Worm (Caenorhabditis elegans) whole organism, L2 larva: ENCODE measurements around the gene C02B10.4.
"Not testable (repeated sequence)": the region's sequence is repeated elsewhere in the genome, so short reads cannot be mapped to it uniquely, and the experiment has no call there.

Source experiments
- C34F6.9 ChIP-seq: fragments of 150-350 bp; optimal IDR thresholded peaks from 2 replicates; lab custom pipeline; 2014; ENCODE audit warnings: missing biosample characterization, missing genetic modification characterization
- F13H6.1 ChIP-seq: sonication (generic microtip); optimal IDR thresholded peaks from 2 replicates; lab custom pipeline; 2016; ENCODE audit warnings: missing genetic modification characterization, missing compliant biosample characterization
- ama-1 ChIP-seq: fragments of 150-350 bp; optimal IDR thresholded peaks from 2 replicates; lab custom pipeline; 2018; ENCODE audit warnings: inconsistent platforms
- crh-2 ChIP-seq: sonication (generic microtip); optimal IDR thresholded peaks from 2 replicates; lab custom pipeline; 2017; ENCODE audit warnings: missing biosample characterization, missing genetic modification characterization
- dmd-4 ChIP-seq: sonication (generic microtip); optimal IDR thresholded peaks from 2 replicates; lab custom pipeline; 2017; ENCODE audit warnings: missing biosample characterization, missing genetic modification characterization
- elt-1 ChIP-seq: fragments of 150-350 bp; optimal IDR thresholded peaks from 2 replicates; lab custom pipeline; 2014; ENCODE audit warnings: missing biosample characterization, missing genetic modification characterization
- fos-1 ChIP-seq: fragments of 150-350 bp; optimal IDR thresholded peaks from 2 replicates; lab custom pipeline; 2014; ENCODE audit warnings: missing biosample characterization, missing genetic modification characterization
- gmeb-1 ChIP-seq: fragments of 150-350 bp; optimal IDR thresholded peaks from 2 replicates; lab custom pipeline; 2014; ENCODE audit warnings: missing biosample characterization, missing genetic modification characterization
- lin-13 ChIP-seq: fragments of 150-350 bp; optimal IDR thresholded peaks from 2 replicates; lab custom pipeline; 2014; ENCODE audit warnings: missing biosample characterization, missing genetic modification reagents, missing genetic modification characterization
- lsy-2 ChIP-seq, 2 experiments: fragments of 150-350 bp in 1 of 2; sonication (generic microtip) in 1 of 2; optimal IDR thresholded peaks; 2 replicates each; lab custom pipeline; 2014 to 2017; ENCODE audit warnings: missing biosample characterization in 2 of 2, missing genetic modification characterization in 2 of 2
- mab-5 ChIP-seq: fragments of 150-350 bp; optimal IDR thresholded peaks from 2 replicates; lab custom pipeline; 2014; ENCODE audit warnings: missing biosample characterization, missing genetic modification characterization
- mdl-1 ChIP-seq, 2 experiments: fragments of 150-350 bp in 1 of 2; sonication (generic microtip) in 1 of 2; optimal IDR thresholded peaks; 2 replicates each; lab custom pipeline; 2017; ENCODE audit warnings: missing biosample characterization in 2 of 2, missing genetic modification characterization in 2 of 2
- nhr-11 ChIP-seq: fragments of 150-350 bp; optimal IDR thresholded peaks from 2 replicates; lab custom pipeline; 2014; ENCODE audit warnings: missing biosample characterization, missing genetic modification characterization
- nhr-12 ChIP-seq: fragments of 150-350 bp; optimal IDR thresholded peaks from 2 replicates; lab custom pipeline; 2014; ENCODE audit warnings: missing biosample characterization, missing genetic modification characterization
- nhr-129 ChIP-seq: fragments of 150-350 bp; optimal IDR thresholded peaks from 2 replicates; lab custom pipeline; 2014; ENCODE audit warnings: missing biosample characterization, missing genetic modification characterization
- nhr-21 ChIP-seq: fragments of 150-350 bp; optimal IDR thresholded peaks from 2 replicates; lab custom pipeline; 2014; ENCODE audit warnings: missing biosample characterization, missing genetic modification characterization
- nhr-23 ChIP-seq: fragments of 150-350 bp; optimal IDR thresholded peaks from 2 replicates; lab custom pipeline; 2014; ENCODE audit warnings: missing biosample characterization, missing genetic modification reagents, missing genetic modification characterization
- nhr-237 ChIP-seq: fragments of 150-350 bp; optimal IDR thresholded peaks from 2 replicates; lab custom pipeline; 2014; ENCODE audit warnings: missing biosample characterization, missing genetic modification characterization
- nhr-77 ChIP-seq: fragments of 150-350 bp; optimal IDR thresholded peaks from 2 replicates; lab custom pipeline; 2014; ENCODE audit warnings: missing biosample characterization, missing genetic modification characterization
- peb-1 ChIP-seq: fragments of 150-350 bp; optimal IDR thresholded peaks from 2 replicates; lab custom pipeline; 2014; ENCODE audit warnings: missing biosample characterization, missing genetic modification characterization
- sem-4 ChIP-seq: fragments of 150-350 bp; optimal IDR thresholded peaks from 2 replicates; lab custom pipeline; 2014; ENCODE audit warnings: missing biosample characterization, missing genetic modification reagents, missing genetic modification characterization
- sma-3 ChIP-seq: sonication (generic microtip); optimal IDR thresholded peaks from 2 replicates; lab custom pipeline; 2016; ENCODE audit warnings: missing genetic modification reagents, missing genetic modification characterization, missing compliant biosample characterization
- sma-9 ChIP-seq, 2 experiments: fragments of 150-350 bp in 1 of 2; sonication (generic microtip) in 1 of 2; optimal IDR thresholded peaks; 2 replicates each; lab custom pipeline; 2014 to 2016; ENCODE audit warnings: missing genetic modification characterization in 2 of 2, mild to moderate bottlenecking in 1 of 2, missing biosample characterization in 1 of 2, missing compliant biosample characterization in 1 of 2, missing genetic modification reagents in 1 of 2, moderate library complexity in 1 of 2
- snpc-4 ChIP-seq: fragments of 150-350 bp; optimal IDR thresholded peaks from 2 replicates; lab custom pipeline; 2014; ENCODE audit warnings: missing biosample characterization, missing genetic modification characterization
- unc-39 ChIP-seq: fragments of 150-350 bp; optimal IDR thresholded peaks from 2 replicates; lab custom pipeline; 2014; ENCODE audit warnings: missing biosample characterization, missing genetic modification characterization
- unc-55 ChIP-seq: fragments of 150-350 bp; sonication (generic microtip); optimal IDR thresholded peaks from 3 replicates; lab custom pipeline; 2014; ENCODE audit warnings: missing biosample characterization, missing genetic modification reagents, missing genetic modification characterization
- unc-62 ChIP-seq: fragments of 150-350 bp; optimal IDR thresholded peaks from 2 replicates; lab custom pipeline; 2014; ENCODE audit warnings: missing biosample characterization, missing genetic modification reagents, missing genetic modification characterization
- ztf-1 ChIP-seq: fragments of 200-800 bp; sonication (Bioruptor generic); conservative IDR thresholded peaks from 2 replicates; pipeline ENCODE4 v1.3.6; 2022; ENCODE audit warnings: missing genetic modification characterization, missing compliant biosample characterization
- ztf-4 ChIP-seq: fragments of 150-350 bp; optimal IDR thresholded peaks from 2 replicates; lab custom pipeline; 2014; ENCODE audit warnings: missing biosample characterization, missing genetic modification characterization

Gene C02B10.4

DNA sequence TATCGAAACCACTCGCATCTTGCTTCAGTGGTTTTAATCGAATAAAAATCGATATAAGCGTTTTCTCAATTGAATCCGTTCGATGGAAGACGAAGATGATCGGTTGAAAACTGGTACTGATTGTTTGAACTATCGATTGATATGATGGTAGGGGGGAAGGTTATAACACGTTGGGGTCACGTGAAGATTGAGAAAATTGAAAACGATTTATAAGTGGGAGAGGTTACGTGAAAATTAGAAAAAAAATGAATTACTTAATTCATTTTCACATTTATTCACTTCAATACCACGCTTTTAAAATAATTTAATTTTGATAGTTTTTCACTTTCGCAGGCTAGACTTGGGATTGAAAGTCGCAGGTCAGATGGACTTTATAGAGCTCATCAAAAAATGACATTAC lies 30.4 kb upstream of the C02B10.4 start, which contains the start of gene C09B9.7:
Gene C09B9.7, minus strand, starts transcription at position 101 of the 400 bp plus-strand sequence.
- TF ChIP-seq F13H6.1 (tag; lab: Kevin White, UChicago) (no peak), nhr-129 (no peak), lin-13 (GFP tag; lab: Kevin White, UChicago) (no peak), mab-5 (tag; lab: Kevin White, UChicago) (no peak), dmd-4 (no peak)

DNA sequence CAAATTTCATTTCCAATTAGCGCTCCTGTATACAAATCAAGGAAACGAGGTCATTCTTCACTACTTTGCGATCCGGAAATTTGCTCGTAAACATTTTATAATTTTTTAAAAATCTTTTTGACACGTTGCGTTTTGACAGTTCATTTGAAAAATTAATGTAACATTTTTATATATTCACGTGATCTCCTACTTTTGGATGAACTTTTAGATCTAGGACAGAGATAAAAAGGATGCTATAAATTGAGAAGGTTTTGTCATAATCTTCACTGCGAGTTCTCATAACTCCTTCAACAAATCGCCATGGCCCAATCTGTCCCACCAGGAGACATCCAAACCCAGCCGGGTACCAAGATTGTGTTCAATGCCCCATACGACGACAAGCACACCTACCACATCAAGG lies 29.1 kb upstream of the C02B10.4 start, which contains the start of gene msp-57:
Gene msp-57, plus strand, starts transcription at position 301 of the 400 bp plus-strand sequence.
- TF ChIP-seq fos-1 (tag; lab: Kevin White, UChicago); elt-1; peb-1: not testable (repeated sequence)

DNA sequence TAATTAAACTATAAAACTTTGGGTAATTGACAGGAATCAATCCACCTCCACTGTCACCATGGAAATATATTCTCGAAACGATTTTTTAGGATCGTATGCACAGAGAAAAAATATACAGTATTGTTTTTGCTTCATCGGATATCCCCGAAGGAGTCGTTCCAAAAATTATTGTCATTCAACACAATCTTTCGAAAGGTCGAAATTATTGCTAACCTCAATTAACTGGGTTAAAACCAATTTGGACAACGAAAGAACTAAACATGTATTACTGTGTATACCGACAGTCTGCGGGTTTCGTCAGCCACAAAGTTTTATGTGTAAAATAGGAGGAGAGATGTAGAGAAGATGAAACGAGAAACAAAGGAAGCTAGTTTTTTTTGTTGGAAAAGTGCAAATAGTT lies 28.1 kb upstream of the C02B10.4 start:
- peak; percentile 93 for TF ChIP-seq snpc-4
- TF ChIP-seq nhr-129: no peak
- peak; percentile 30 for TF ChIP-seq lin-13 (GFP tag; lab: Kevin White, UChicago)
- peak; percentile 11 for TF ChIP-seq nhr-21 (tag; lab: Kevin White, UChicago)
- no peak for TF ChIP-seq nhr-23 (tag; lab: Kevin White, UChicago)
- TF ChIP-seq nhr-11 (tag; lab: Kevin White, UChicago): no peak
- peak; percentile 61 for TF ChIP-seq sma-3
- no peak for TF ChIP-seq crh-2 (tag; lab: Kevin White, UChicago)
- peak; percentile 63 for TF ChIP-seq ama-1
- TF ChIP-seq nhr-77 (tag; lab: Kevin White, UChicago): no peak
- no peak for TF ChIP-seq dmd-4
- TF ChIP-seq lsy-2 (tag; optimal IDR thresholded peaks at IDR 0.05; lab: Kevin White, UChicago): peak in 1 of 2 experiments; percentile 46
- no peak for TF ChIP-seq mdl-1 (tag; optimal IDR thresholded peaks at IDR 0.05; lab: Kevin White, UChicago)
- no peak for TF ChIP-seq ztf-1 (GFP tag; lab: Robert Waterston, UW)
- no peak for TF ChIP-seq unc-55 (GFP tag; lab: Kevin White, UChicago)
- TF ChIP-seq sma-9 (GFP tag; optimal IDR thresholded peaks at IDR 0.05; lab: Kevin White, UChicago): peak; percentile 28
- TF ChIP-seq sma-9 (tag; optimal IDR thresholded peaks at IDR 0.05; lab: Kevin White, UChicago): no peak

DNA sequence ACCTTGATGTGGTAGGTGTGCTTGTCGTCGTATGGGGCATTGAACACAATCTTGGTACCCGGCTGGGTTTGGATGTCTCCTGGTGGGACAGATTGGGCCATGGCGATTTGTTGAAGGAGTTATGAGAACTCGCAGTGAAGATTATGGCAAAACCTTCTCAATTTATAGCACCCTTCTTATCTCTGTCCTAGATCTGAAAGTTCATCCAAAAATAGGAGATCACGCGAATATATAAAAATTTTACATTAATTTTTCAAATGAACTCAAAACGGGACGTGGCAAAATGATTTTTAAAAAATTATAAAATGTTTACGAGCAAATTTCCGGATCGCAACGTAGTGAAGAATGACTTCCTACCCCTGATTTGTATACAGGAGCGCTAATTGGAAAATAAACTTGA lies 26.4 kb upstream of the C02B10.4 start, which contains the start of gene msp-53:
Gene msp-53, minus strand, starts transcription at position 101 of the 400 bp plus-strand sequence.
- TF ChIP-seq ztf-4, fos-1, mab-5 (tag; lab: Kevin White, UChicago): not testable (repeated sequence)

DNA sequence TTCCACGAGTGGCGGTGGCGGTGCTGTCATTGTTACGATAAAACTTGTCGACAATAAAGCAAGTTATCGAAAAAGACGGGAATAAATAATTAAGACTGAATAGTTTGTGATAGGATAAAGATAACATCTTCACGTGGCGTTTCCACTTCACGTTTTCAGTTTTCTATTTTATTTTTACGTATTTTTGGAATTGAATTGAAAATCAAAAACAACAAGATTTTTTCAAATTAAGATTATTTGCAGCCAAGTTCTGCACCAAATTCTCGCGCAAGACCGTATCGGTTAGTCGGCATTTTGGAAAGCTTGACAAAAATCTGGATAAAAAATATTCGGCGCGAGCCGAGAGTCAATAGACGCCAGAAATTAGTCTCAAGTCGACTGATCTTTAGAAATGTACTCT lies 24.5 kb upstream of the C02B10.4 start, which contains the start of gene ttbk-2.2:
Gene ttbk-2.2, minus strand, starts transcription at position 101 of the 400 bp plus-strand sequence.
- TF ChIP-seq crh-2, fos-1, gmeb-1 (tag; lab: Kevin White, UChicago): not testable (repeated sequence)
- TF ChIP-seq, all 48 proteins: peak for 0; not testable (repeated sequence) for 48

DNA sequence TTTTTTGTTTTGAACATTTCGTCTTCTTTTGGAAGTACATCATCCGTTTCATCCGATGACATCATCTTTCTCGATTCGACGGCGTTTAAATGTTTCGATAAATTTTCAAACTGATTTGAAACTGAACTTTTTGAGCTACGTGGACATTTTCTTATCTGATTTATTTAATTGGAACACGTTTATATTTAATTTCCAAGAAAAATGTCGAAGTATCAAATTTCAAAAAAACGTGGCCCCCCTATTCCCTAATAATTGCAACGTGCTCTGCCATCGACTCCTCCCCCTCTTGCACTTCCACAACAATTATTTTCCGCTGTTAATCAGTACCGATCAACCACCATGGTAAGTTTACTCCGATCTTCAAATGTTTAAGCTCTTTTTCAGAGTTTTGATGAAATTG lies 22.8 kb upstream of the C02B10.4 start, which contains the start of the genes R13H9.6 and rmd-6:
Gene R13H9.6, minus strand, starts transcription at position 101 of the 400 bp plus-strand sequence.
Gene rmd-6, plus strand, starts transcription at position 305 of the 400 bp plus-strand sequence.
- TF ChIP-seq unc-39 (tag; lab: Kevin White, UChicago); C34F6.9; sem-4: not testable (repeated sequence)

DNA sequence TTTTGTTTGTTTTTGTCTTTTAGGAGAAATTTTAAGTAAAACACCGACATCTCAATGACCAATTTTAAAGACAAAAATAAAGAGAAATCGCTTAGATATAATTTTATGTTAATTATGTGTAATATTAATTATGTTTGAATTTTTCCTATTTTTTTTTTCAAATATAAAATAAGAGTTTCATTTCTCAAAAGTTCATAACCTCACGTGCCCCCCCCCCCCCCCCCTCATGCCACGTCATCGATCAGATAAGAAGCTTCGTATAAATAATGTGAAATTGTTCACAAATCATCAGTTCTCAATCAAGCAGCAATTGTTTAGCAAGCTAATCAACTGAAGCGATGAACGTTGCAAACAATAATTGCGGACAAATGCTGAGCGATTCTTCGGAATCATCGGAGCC lies 20.8 kb upstream of the C02B10.4 start, which contains the start of gene C02B10.6:
Gene C02B10.6, plus strand, starts transcription at position 301 of the 400 bp plus-strand sequence.
- TF ChIP-seq lin-13 (GFP tag; lab: Kevin White, UChicago); nhr-129; unc-55 (GFP tag; lab: Kevin White, UChicago): not testable (repeated sequence)

DNA sequence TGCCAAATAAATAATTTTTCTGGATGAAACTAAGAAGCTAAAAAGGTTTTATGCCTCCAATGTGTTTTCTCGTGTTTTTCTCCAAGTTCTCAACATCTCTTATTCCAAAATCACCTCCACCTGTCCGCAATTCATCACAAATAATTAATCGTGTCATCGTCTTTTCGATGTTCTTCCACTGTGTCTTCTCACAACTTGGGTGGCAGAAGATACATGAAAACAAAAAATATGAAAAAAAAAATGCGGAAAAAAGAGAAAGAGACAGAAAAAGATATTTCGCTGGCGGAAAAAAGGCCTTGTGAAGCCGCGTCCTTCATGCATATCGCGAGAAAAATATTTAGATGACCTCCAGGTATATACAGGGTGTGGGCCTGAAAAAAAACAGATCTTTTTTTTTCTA lies 17.6 kb upstream of the C02B10.4 start:
- TF ChIP-seq nhr-23 (tag; lab: Kevin White, UChicago): no peak
- TF ChIP-seq nhr-237 (tag; lab: Kevin White, UChicago): no peak
- no peak for TF ChIP-seq mdl-1 (tag; optimal IDR thresholded peaks at IDR 0.05; lab: Kevin White, UChicago)
- TF ChIP-seq nhr-12 (tag; lab: Kevin White, UChicago): no peak
- no peak for TF ChIP-seq unc-62 (GFP tag; lab: Kevin White, UChicago)
- TF ChIP-seq ama-1: no peak
- TF ChIP-seq ztf-4 (tag; lab: Kevin White, UChicago): no peak
